Fruit fly (Drosophila melanogaster) whole organism, wandering third instar larva: ENCODE data around the gene CG6729.

ENCODE experiments used
- Abd-B ChIP-seq: fragments of >200 bp; optimal IDR thresholded peaks from 2 replicates; lab custom pipeline; 2017; ENCODE audit warnings: missing biosample characterization, missing genetic modification characterization
- CG32264 ChIP-seq: fragments of 200-800 bp; sonication (Bioruptor generic); optimal IDR thresholded peaks from 2 replicates; lab custom pipeline; 2016; ENCODE audit warnings: missing biosample characterization, missing genetic modification characterization
- CG9705 ChIP-seq: fragments of 200-800 bp; sonication (Bioruptor generic); optimal IDR thresholded peaks from 2 replicates; lab custom pipeline; 2018; ENCODE audit warnings: missing biosample characterization, mild to moderate bottlenecking, missing genetic modification characterization
- Dfd ChIP-seq: fragments of >200 bp; optimal IDR thresholded peaks from 2 replicates; lab custom pipeline; 2017; ENCODE audit warnings: missing biosample characterization, missing genetic modification characterization
- GATAd ChIP-seq: sonication (Bioruptor generic); optimal IDR thresholded peaks from 2 replicates; lab custom pipeline; 2016; ENCODE audit warnings: missing biosample characterization, missing genetic modification characterization
- Hnf4 ChIP-seq: fragments of 200-800 bp; sonication (Bioruptor generic); optimal IDR thresholded peaks from 2 replicates; lab custom pipeline; 2016; ENCODE audit warnings: missing biosample characterization, mild to moderate bottlenecking, missing genetic modification characterization
- Hr78 ChIP-seq: fragments of >200 bp; optimal IDR thresholded peaks from 2 replicates; lab custom pipeline; 2017; ENCODE audit warnings: missing biosample characterization, missing genetic modification characterization
- Hr83 ChIP-seq: fragments of 200-300 bp; sonication (Bioruptor generic); optimal IDR thresholded peaks from 2 replicates; lab custom pipeline; 2016; ENCODE audit warnings: missing biosample characterization, mild to moderate bottlenecking, missing genetic modification characterization, moderate library complexity; ENCODE audit not compliant: poor library complexity, severe bottlenecking
- Jra ChIP-seq: sonication (Bioruptor generic); optimal IDR thresholded peaks from 2 replicates; lab custom pipeline; 2016; ENCODE audit warnings: missing biosample characterization, missing genetic modification characterization
- Mio ChIP-seq: sonication (Bioruptor generic); optimal IDR thresholded peaks from 2 replicates; lab custom pipeline; 2016; ENCODE audit warnings: missing biosample characterization, missing genetic modification characterization
- N ChIP-seq: fragments of >200 bp; optimal IDR thresholded peaks from 2 replicates; lab custom pipeline; 2018; ENCODE audit warnings: missing biosample characterization, missing external identifiers, missing genetic modification characterization
- OdsH ChIP-seq: fragments of 200-800 bp; sonication (Bioruptor generic); optimal IDR thresholded peaks from 2 replicates; lab custom pipeline; 2016; ENCODE audit warnings: missing biosample characterization, mild to moderate bottlenecking, missing genetic modification characterization
- Rel ChIP-seq, 2 experiments: fragments of 200-800 bp; sonication (Bioruptor generic) in 1 of 2; optimal IDR thresholded peaks; 2 replicates in 1 of 2; 3 replicates in 1 of 2; lab custom pipeline; 2016 to 2019; ENCODE audit warnings: mild to moderate bottlenecking in 2 of 2, missing biosample characterization in 2 of 2, missing genetic modification characterization in 2 of 2, moderate library complexity in 1 of 2
- Vsx2 ChIP-seq: fragments of 200-300, 225-300 bp; sonication (Bioruptor generic); optimal IDR thresholded peaks from 2 replicates; lab custom pipeline; 2018; ENCODE audit warnings: missing biosample characterization, missing genetic modification characterization; ENCODE audit not compliant: partially characterized antibody
- br ChIP-seq: fragments of 200-800 bp; sonication (Bioruptor generic); optimal IDR thresholded peaks from 2 replicates; lab custom pipeline; 2016; ENCODE audit warnings: missing biosample characterization, missing genetic modification characterization
- brk ChIP-seq: fragments of 200-800 bp; sonication (Bioruptor generic); optimal IDR thresholded peaks from 2 replicates; lab custom pipeline; 2016; ENCODE audit warnings: missing biosample characterization, mild to moderate bottlenecking, missing genetic modification characterization
- dl ChIP-seq, 2 experiments: fragments of 175-275, 200-275 bp in 1 of 2; fragments of 200-275 bp in 1 of 2; sonication (Bioruptor generic); optimal IDR thresholded peaks; lab custom pipeline; 2018; ENCODE audit warnings: mild to moderate bottlenecking in 2 of 2, missing biosample characterization in 2 of 2, missing genetic modification characterization in 2 of 2, moderate library complexity in 2 of 2; ENCODE audit not compliant: partially characterized antibody in 2 of 2, insufficient read depth in 1 of 2
- dmrt93B ChIP-seq: fragments of 200-800 bp; sonication (Bioruptor generic); optimal IDR thresholded peaks from 2 replicates; lab custom pipeline; 2018; ENCODE audit warnings: missing biosample characterization, mild to moderate bottlenecking, missing genetic modification characterization
- dsf ChIP-seq: sonication (Bioruptor generic); optimal IDR thresholded peaks from 2 replicates; lab custom pipeline; 2016; ENCODE audit warnings: missing biosample characterization, missing genetic modification characterization, borderline replicate concordance
- ey ChIP-seq: fragments of 200-800 bp; sonication (Bioruptor generic); optimal IDR thresholded peaks from 2 replicates; lab custom pipeline; 2016; ENCODE audit warnings: missing biosample characterization, missing genetic modification characterization
- fru ChIP-seq: fragments of 200-800 bp; sonication (Bioruptor generic); optimal IDR thresholded peaks from 3 replicates; lab custom pipeline; 2016; ENCODE audit warnings: missing biosample characterization, mild to moderate bottlenecking, missing genetic modification characterization
- h ChIP-seq: fragments of 200-800 bp; sonication (Bioruptor generic); optimal IDR thresholded peaks from 3 replicates; lab custom pipeline; 2016; ENCODE audit warnings: missing biosample characterization, mild to moderate bottlenecking, missing genetic modification characterization
- jim ChIP-seq: fragments of 175-275, 200-325 bp; sonication (Bioruptor generic); optimal IDR thresholded peaks from 2 replicates; lab custom pipeline; 2016; ENCODE audit warnings: missing biosample characterization, mild to moderate bottlenecking, missing genetic modification characterization
- lola ChIP-seq: fragments of >200 bp; optimal IDR thresholded peaks from 2 replicates; lab custom pipeline; 2017; ENCODE audit warnings: missing biosample characterization, missing genetic modification characterization
- pan ChIP-seq: fragments of >200 bp; optimal IDR thresholded peaks from 2 replicates; lab custom pipeline; 2017
- psq ChIP-seq: fragments of 200-800 bp; sonication (Bioruptor generic); optimal IDR thresholded peaks from 3 replicates; lab custom pipeline; 2017; ENCODE audit warnings: missing biosample characterization, mild to moderate bottlenecking, missing genetic modification characterization, moderate library complexity
- rgr ChIP-seq: fragments of 200-800 bp; sonication (Bioruptor generic); optimal IDR thresholded peaks from 3 replicates; lab custom pipeline; 2016; ENCODE audit warnings: missing biosample characterization, mild to moderate bottlenecking, missing genetic modification characterization
- sage ChIP-seq: fragments of 200-800 bp; sonication (Bioruptor generic); optimal IDR thresholded peaks from 2 replicates; lab custom pipeline; 2016; ENCODE audit warnings: missing biosample characterization, mild to moderate bottlenecking, missing genetic modification characterization
- sv ChIP-seq: fragments of 200-800 bp; sonication (Bioruptor generic); optimal IDR thresholded peaks from 3 replicates; lab custom pipeline; 2016; ENCODE audit warnings: missing biosample characterization, missing genetic modification characterization
- tai ChIP-seq: sonication (Bioruptor generic); optimal IDR thresholded peaks from 2 replicates; lab custom pipeline; 2016; ENCODE audit warnings: missing biosample characterization, missing genetic modification characterization
- usp ChIP-seq: fragments of >200 bp; optimal IDR thresholded peaks from 2 replicates; lab custom pipeline; 2017; ENCODE audit warnings: missing biosample characterization, missing genetic modification characterization
- woc ChIP-seq: sonication (Bioruptor generic); optimal IDR thresholded peaks from 2 replicates; lab custom pipeline; 2016; ENCODE audit warnings: missing biosample characterization, mild to moderate bottlenecking, missing genetic modification characterization

Gene CG6729

dm6 chr2L:10752668-10753067 is 8.9 kb upstream of the CG6729 start:
- no peak for TF ChIP-seq dmrt93B (GFP tag; lab: Kevin White, UChicago)
- no peak for TF ChIP-seq CG9705
- no peak for TF ChIP-seq CG32264 (GFP tag; lab: Kevin White, UChicago)
- TF ChIP-seq OdsH (GFP tag; lab: Kevin White, UChicago), result no peak
- TF ChIP-seq rgr (GFP tag; lab: Kevin White, UChicago), result no peak
- no peak for TF ChIP-seq Hnf4 (GFP tag; lab: Kevin White, UChicago)
- TF ChIP-seq Hr83 (GFP tag; lab: Kevin White, UChicago), result no peak
- no peak for TF ChIP-seq Mio (GFP tag; lab: Kevin White, UChicago)
- no peak for TF ChIP-seq psq (GFP tag; lab: Kevin White, UChicago)
- TF ChIP-seq h (GFP tag; lab: Kevin White, UChicago), result no peak
- TF ChIP-seq brk (GFP tag; lab: Kevin White, UChicago), result no peak
- no peak for TF ChIP-seq fru
- TF ChIP-seq br (GFP tag; lab: Kevin White, UChicago), result no peak
- no peak for TF ChIP-seq sage (GFP tag; lab: Kevin White, UChicago)

dm6 chr2L:10751879-10752620 is 8.3 kb upstream of the CG6729 start:
- TF ChIP-seq sv (GFP tag; lab: Kevin White, UChicago) (peak; percentile 33), Mio (GFP tag; lab: Kevin White, UChicago) (no peak)

- TF ChIP-seq Hr78 (GFP tag; lab: Kevin White, UChicago) (no peak), lola (GFP tag; lab: Kevin White, UChicago) (no peak), brk (GFP tag; lab: Kevin White, UChicago) (no peak), dmrt93B (GFP tag; lab: Kevin White, UChicago) (no peak), rgr (GFP tag; lab: Kevin White, UChicago) (no peak), Vsx2 (GFP tag; lab: Kevin White, UChicago) (no peak), dl (GFP tag; optimal IDR thresholded peaks at IDR 0.05; lab: Kevin White, UChicago; ENCODE audit: insufficient read depth in 1 of 2, partially characterized antibody in 2 of 2) (no peak), Abd-B (GFP tag; lab: Kevin White, UChicago) (no peak), woc (GFP tag; lab: Kevin White, UChicago) (no peak), br (GFP tag; lab: Kevin White, UChicago) (no peak), N (GFP tag; lab: Kevin White, UChicago) (no peak), dsf (GFP tag; lab: Kevin White, UChicago) (no peak), tai (no peak), ey (no peak), GATAd (no peak), Jra (GFP tag; lab: Kevin White, UChicago) (no peak), Dfd (GFP tag; lab: Kevin White, UChicago) (no peak), OdsH (GFP tag; lab: Kevin White, UChicago) (no peak), jim (GFP tag; lab: Kevin White, UChicago) (no peak), Hr83 (GFP tag; lab: Kevin White, UChicago) (no peak)
Observed at dm6 chr2L:10750915-10751612, 7.3 kb upstream of the CG6729 start.

dm6 chr2L:10749607-10750467 is 6.1 kb upstream of the CG6729 start:
- TF ChIP-seq rgr (GFP tag; lab: Kevin White, UChicago), result no peak
- TF ChIP-seq pan (lab: Kevin White, UChicago), result no peak
- TF ChIP-seq usp, result no peak
- TF ChIP-seq ey, result no peak
- no peak for TF ChIP-seq Rel (GFP tag; optimal IDR thresholded peaks at IDR 0.05; lab: Kevin White, UChicago)
- TF ChIP-seq Rel (tag; optimal IDR thresholded peaks at IDR 0.05; lab: Kevin White, UChicago), result no peak
- no peak for TF ChIP-seq Mio (GFP tag; lab: Kevin White, UChicago)
- TF ChIP-seq Hnf4 (GFP tag; lab: Kevin White, UChicago), result no peak
- no peak for TF ChIP-seq Vsx2 (GFP tag; lab: Kevin White, UChicago)
- no peak for TF ChIP-seq brk (GFP tag; lab: Kevin White, UChicago)
- TF ChIP-seq lola (GFP tag; lab: Kevin White, UChicago), result no peak
- TF ChIP-seq, all 38 proteins: peak for 0
